Worm (Caenorhabditis elegans): Measurements from ENCODE around the gene srbc-82.

ce11 chrV:16350061-16350460 lies 49.7 kb downstream of the srbc-82 start:
- TF ChIP-seq nhr-12 (tag; optimal IDR thresholded peaks at IDR 0.05) (no peak), hlh-1 (tag; optimal IDR thresholded peaks at IDR 0.05) (no peak), pha-4 (tag; optimal IDR thresholded peaks at IDR 0.05) (no peak), ztf-11 (tag; optimal IDR thresholded peaks at IDR 0.05) (no peak), elt-3 (tag; optimal IDR thresholded peaks at IDR 0.05) (no peak), unc-39 (tag; optimal IDR thresholded peaks at IDR 0.05) (no peak), mep-1 (tag; optimal IDR thresholded peaks at IDR 0.05) (no peak), drap-1 (GFP tag; optimal IDR thresholded peaks at IDR 0.05) (no peak), nhr-237 (tag; optimal IDR thresholded peaks at IDR 0.05) (no peak), nhr-2 (tag; optimal IDR thresholded peaks at IDR 0.05) (no peak)

All from whole organism, mixed stage, embryonic.